Worm (Caenorhabditis elegans) whole organism, L3 larva: ENCODE results near the gene F38B7.11.

ENCODE experiments used
- ceh-28 ChIP-seq: fragments of 150-350 bp; optimal IDR thresholded peaks from 2 replicates; lab custom pipeline; 2014; ENCODE audit warnings: missing biosample characterization, missing genetic modification reagents, missing genetic modification characterization
- ceh-9 ChIP-seq: sonication (generic microtip); optimal IDR thresholded peaks from 2 replicates; lab custom pipeline; 2018; ENCODE audit warnings: missing biosample characterization, missing genetic modification characterization
- daf-12 ChIP-seq: fragments of 150-350 bp; optimal IDR thresholded peaks from 2 replicates; lab custom pipeline; 2014; ENCODE audit warnings: missing biosample characterization, missing genetic modification reagents, missing genetic modification characterization
- egl-5 ChIP-seq: fragments of 150-350 bp; optimal IDR thresholded peaks from 2 replicates; lab custom pipeline; 2017; ENCODE audit warnings: missing biosample characterization, missing genetic modification reagents, missing genetic modification characterization, inconsistent platforms
- elt-2 ChIP-seq: sonication (generic microtip); optimal IDR thresholded peaks from 2 replicates; lab custom pipeline; 2016; ENCODE audit warnings: missing genetic modification reagents, mild to moderate bottlenecking, missing genetic modification characterization, missing compliant biosample characterization
- elt-3 ChIP-seq, 3 experiments: fragments of 150-350 bp in 1 of 3; sonication (generic microtip) in 2 of 3; optimal IDR thresholded peaks; 2 replicates in 2 of 3; 4 replicates in 1 of 3; lab custom pipeline; 2014 to 2017; ENCODE audit warnings: missing biosample characterization in 3 of 3, missing genetic modification characterization in 3 of 3
- fkh-10 ChIP-seq: sonication (generic microtip); optimal IDR thresholded peaks from 2 replicates; lab custom pipeline; 2017; ENCODE audit warnings: missing biosample characterization, missing genetic modification reagents, missing genetic modification characterization
- fkh-2 ChIP-seq: fragments of 150-350 bp; optimal IDR thresholded peaks from 2 replicates; lab custom pipeline; 2014; ENCODE audit warnings: missing biosample characterization, missing genetic modification reagents, missing genetic modification characterization
- fos-1 ChIP-seq: fragments of 150-350 bp; optimal IDR thresholded peaks from 2 replicates; lab custom pipeline; 2014; ENCODE audit warnings: missing biosample characterization, missing genetic modification characterization
- hmg-11 ChIP-seq: sonication (generic microtip); optimal IDR thresholded peaks from 2 replicates; lab custom pipeline; 2016; ENCODE audit warnings: missing genetic modification characterization, missing compliant biosample characterization
- jun-1 ChIP-seq: fragments of 150-350 bp; optimal IDR thresholded peaks from 2 replicates; lab custom pipeline; 2014; ENCODE audit warnings: missing biosample characterization, missing genetic modification reagents, missing genetic modification characterization
- lin-15B ChIP-seq: fragments of 150-350 bp; optimal IDR thresholded peaks from 2 replicates; lab custom pipeline; 2014; ENCODE audit warnings: missing biosample characterization, missing genetic modification characterization
- lin-39 ChIP-seq: fragments of 150-350 bp; optimal IDR thresholded peaks from 2 replicates; lab custom pipeline; 2018; ENCODE audit warnings: missing biosample characterization, missing genetic modification reagents, missing genetic modification characterization
- lsy-12 ChIP-seq: sonication (generic microtip); optimal IDR thresholded peaks from 2 replicates; lab custom pipeline; 2016; ENCODE audit warnings: mild to moderate bottlenecking, missing genetic modification characterization, missing compliant biosample characterization
- mdl-1 ChIP-seq: fragments of 150-350 bp; optimal IDR thresholded peaks from 2 replicates; lab custom pipeline; 2014; ENCODE audit warnings: missing biosample characterization, missing genetic modification characterization
- nfya-1 ChIP-seq: sonication (generic microtip); optimal IDR thresholded peaks from 2 replicates; lab custom pipeline; 2017; ENCODE audit warnings: missing genetic modification characterization, mild to moderate bottlenecking, missing compliant biosample characterization, antibody characterized with exemption, moderate library complexity; ENCODE audit not compliant: insufficient read depth
- nhr-12 ChIP-seq: fragments of 150-350 bp; optimal IDR thresholded peaks from 2 replicates; lab custom pipeline; 2014; ENCODE audit warnings: missing biosample characterization, missing genetic modification characterization
- nhr-23 ChIP-seq: fragments of 150-350 bp; optimal IDR thresholded peaks from 2 replicates; lab custom pipeline; 2014; ENCODE audit warnings: missing biosample characterization, missing genetic modification reagents, missing genetic modification characterization
- nhr-28 ChIP-seq: fragments of 150-350 bp; optimal IDR thresholded peaks from 2 replicates; lab custom pipeline; 2014; ENCODE audit warnings: missing biosample characterization, missing genetic modification characterization
- nhr-43 ChIP-seq: sonication (generic microtip); optimal IDR thresholded peaks from 2 replicates; lab custom pipeline; 2016; ENCODE audit warnings: mild to moderate bottlenecking, missing genetic modification characterization, missing compliant biosample characterization; ENCODE audit not compliant: poor library complexity, severe bottlenecking
- nhr-67 ChIP-seq: fragments of 150-350 bp; optimal IDR thresholded peaks from 2 replicates; lab custom pipeline; 2014; ENCODE audit warnings: missing biosample characterization, missing genetic modification characterization
- nhr-77 ChIP-seq: fragments of 150-350 bp; optimal IDR thresholded peaks from 2 replicates; lab custom pipeline; 2014; ENCODE audit warnings: missing biosample characterization, missing genetic modification characterization
- pha-4 ChIP-seq: fragments of 150-350 bp; optimal IDR thresholded peaks from 2 replicates; lab custom pipeline; 2014; ENCODE audit warnings: missing biosample characterization, missing genetic modification reagents, missing genetic modification characterization
- pqm-1 ChIP-seq: fragments of 150-350 bp; optimal IDR thresholded peaks from 2 replicates; lab custom pipeline; 2017; ENCODE audit warnings: missing biosample characterization, missing genetic modification characterization, inconsistent platforms
- sea-2 ChIP-seq: fragments of 150-350 bp; sonication (generic microtip); optimal IDR thresholded peaks from 4 replicates; lab custom pipeline; 2014; ENCODE audit warnings: missing biosample characterization, missing genetic modification reagents, missing genetic modification characterization
- snpc-4 ChIP-seq: fragments of 150-350 bp; optimal IDR thresholded peaks from 2 replicates; lab custom pipeline; 2014; ENCODE audit warnings: missing biosample characterization, missing genetic modification characterization
- unc-39 ChIP-seq: sonication (generic microtip); optimal IDR thresholded peaks from 4 replicates; lab custom pipeline; 2017; ENCODE audit warnings: missing biosample characterization, missing genetic modification characterization
- unc-62 ChIP-seq: fragments of 150-350 bp; sonication (generic microtip); optimal IDR thresholded peaks from 4 replicates; lab custom pipeline; 2014; ENCODE audit warnings: missing biosample characterization, missing genetic modification reagents, missing genetic modification characterization
- zag-1 ChIP-seq: fragments of 150-350 bp; optimal IDR thresholded peaks from 2 replicates; lab custom pipeline; 2014; ENCODE audit warnings: missing biosample characterization, missing genetic modification characterization
- ztf-4 ChIP-seq: fragments of 150-350 bp; optimal IDR thresholded peaks from 2 replicates; lab custom pipeline; 2014; ENCODE audit warnings: missing biosample characterization, missing genetic modification characterization

F38B7.11 gene

DNA sequence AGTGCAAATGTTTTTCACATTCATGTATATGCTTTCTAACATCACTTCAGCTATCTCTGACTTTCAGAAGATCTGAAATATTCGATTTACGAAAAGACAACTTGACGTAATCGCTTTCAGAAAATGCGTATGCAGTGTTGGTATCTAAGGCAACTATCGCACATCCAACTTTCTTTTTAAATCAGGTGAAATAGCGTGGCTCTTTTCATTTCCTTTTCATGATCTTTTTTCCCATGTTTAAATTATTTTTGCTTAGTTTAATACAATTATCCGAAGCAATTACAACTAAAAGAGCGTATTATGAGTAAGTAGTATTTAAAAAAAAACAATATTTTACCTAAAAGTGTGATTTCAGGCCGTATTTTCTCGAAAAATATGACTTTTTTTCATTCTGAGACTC lies at the start of gene F38B7.11:
Gene F38B7.11, plus strand, starts transcription at position 301 of the 400 bp plus-strand sequence.
- TF ChIP-seq ceh-28 (tag; lab: Kevin White, UChicago): no peak
- TF ChIP-seq mdl-1 (tag; lab: Kevin White, UChicago): no peak
- no peak for TF ChIP-seq egl-5 (tag; lab: Kevin White, UChicago)
- no peak for TF ChIP-seq nhr-23
- TF ChIP-seq elt-2 (tag; lab: Kevin White, UChicago): no peak
- no peak for TF ChIP-seq fos-1 (tag; lab: Kevin White, UChicago)
- no peak for TF ChIP-seq lsy-12 (tag; lab: Kevin White, UChicago)
- TF ChIP-seq lin-39 (tag; lab: Kevin White, UChicago): no peak
- TF ChIP-seq elt-3 (tag; optimal IDR thresholded peaks at IDR 0.05; lab: Kevin White, UChicago): no peak
- TF ChIP-seq nhr-67 (tag; lab: Kevin White, UChicago): no peak
- TF ChIP-seq ztf-4 (tag; lab: Kevin White, UChicago): no peak
- no peak for TF ChIP-seq pha-4 (tag; lab: Kevin White, UChicago)
- no peak for TF ChIP-seq nhr-12 (tag; lab: Kevin White, UChicago)
- TF ChIP-seq lin-15B: no peak
- no peak for TF ChIP-seq zag-1 (tag; lab: Kevin White, UChicago)

DNA sequence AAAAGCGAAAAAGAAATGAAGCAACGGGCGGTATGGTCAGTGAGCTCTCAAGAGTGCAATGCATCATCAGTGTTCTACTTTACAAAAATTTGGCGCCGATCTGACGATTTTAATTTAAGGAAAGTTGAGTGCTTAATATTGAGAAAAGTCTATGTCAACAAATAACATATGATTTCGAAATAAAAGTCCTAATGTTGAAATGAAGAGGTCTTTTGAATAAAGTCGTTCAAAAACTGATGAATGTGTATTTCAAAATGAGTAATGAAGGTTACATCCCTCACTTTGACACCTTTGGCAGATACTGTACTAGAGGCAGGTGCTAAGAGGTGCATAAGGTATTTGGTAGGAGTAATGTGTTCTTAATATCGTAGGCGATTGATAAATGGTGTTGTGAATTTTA lies 49.4 kb upstream of the F38B7.11 start:
- TF ChIP-seq nhr-23: no peak
- TF ChIP-seq ceh-9 (tag; lab: Kevin White, UChicago): no peak
- no peak for TF ChIP-seq jun-1 (tag; lab: Kevin White, UChicago)
- TF ChIP-seq nfya-1 (tag; lab: Kevin White, UChicago): no peak
- TF ChIP-seq ztf-4 (tag; lab: Kevin White, UChicago): no peak
- no peak for TF ChIP-seq nhr-43 (tag; lab: Kevin White, UChicago)
- TF ChIP-seq fos-1 (tag; lab: Kevin White, UChicago): no peak
- TF ChIP-seq mdl-1 (tag; lab: Kevin White, UChicago): no peak
- TF ChIP-seq lin-15B: no peak
- TF ChIP-seq unc-62 (GFP tag; lab: Kevin White, UChicago): no peak
- no peak for TF ChIP-seq nhr-28
- TF ChIP-seq lin-39 (tag; lab: Kevin White, UChicago): no peak
- TF ChIP-seq fkh-2 (tag; lab: Kevin White, UChicago): no peak
- TF ChIP-seq sea-2 (GFP tag; lab: Kevin White, UChicago): no peak
- no peak for TF ChIP-seq elt-2 (tag; lab: Kevin White, UChicago)
- no peak for TF ChIP-seq snpc-4
- no peak for TF ChIP-seq daf-12 (tag; lab: Kevin White, UChicago)
- no peak for TF ChIP-seq unc-39 (tag; lab: Kevin White, UChicago)
- TF ChIP-seq egl-5 (tag; lab: Kevin White, UChicago): no peak

DNA sequence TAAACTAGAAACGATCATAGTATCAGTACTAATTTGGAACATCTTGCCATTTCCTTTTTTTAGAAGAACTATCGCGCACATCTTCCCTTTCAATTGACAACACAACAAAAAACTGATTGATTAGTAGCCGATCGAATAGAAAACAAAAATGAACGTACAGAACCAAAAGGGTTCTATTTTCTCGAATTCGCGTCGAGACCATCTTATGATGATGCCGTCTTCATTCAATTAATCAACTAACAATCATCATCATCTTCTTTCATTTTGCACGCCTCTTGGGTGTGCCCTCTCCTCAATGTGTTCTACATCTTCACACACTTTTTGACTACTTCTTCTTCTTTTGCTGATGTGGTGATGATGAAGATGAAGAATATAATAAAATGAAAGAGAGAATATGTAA lies 47.1 kb upstream of the F38B7.11 start:
- TF ChIP-seq pqm-1 (tag; lab: Kevin White, UChicago) (no peak), nhr-28 (no peak), ceh-9 (tag; lab: Kevin White, UChicago) (no peak), nhr-77 (tag; lab: Kevin White, UChicago) (no peak), elt-3 (tag; optimal IDR thresholded peaks at IDR 0.05; lab: Kevin White, UChicago) (no peak)
- TF ChIP-seq, all 47 proteins: peak for 0

DNA sequence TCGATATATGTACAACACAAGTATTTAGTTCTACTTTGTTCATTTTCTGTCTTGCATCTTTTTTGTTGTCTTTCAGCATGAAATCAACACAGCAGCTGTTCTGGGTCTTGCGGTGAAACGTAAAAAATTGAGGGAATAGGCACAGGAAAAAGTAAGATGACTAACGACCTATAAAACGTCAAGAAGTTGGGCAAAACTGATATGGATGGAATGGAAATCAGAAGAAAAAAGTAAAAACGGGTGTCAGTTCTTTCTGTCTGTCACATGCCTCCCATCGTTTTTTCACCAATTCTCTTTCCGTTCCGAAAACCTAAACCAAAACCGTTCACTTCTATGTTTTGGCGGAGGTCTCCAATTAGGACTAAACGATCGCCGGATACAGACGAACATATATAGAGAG lies 45.9 kb upstream of the F38B7.11 start:
- no peak for TF ChIP-seq hmg-11 (tag; lab: Kevin White, UChicago)
- TF ChIP-seq elt-2 (tag; lab: Kevin White, UChicago): peak; percentile 25
- TF ChIP-seq nhr-28: no peak

DNA sequence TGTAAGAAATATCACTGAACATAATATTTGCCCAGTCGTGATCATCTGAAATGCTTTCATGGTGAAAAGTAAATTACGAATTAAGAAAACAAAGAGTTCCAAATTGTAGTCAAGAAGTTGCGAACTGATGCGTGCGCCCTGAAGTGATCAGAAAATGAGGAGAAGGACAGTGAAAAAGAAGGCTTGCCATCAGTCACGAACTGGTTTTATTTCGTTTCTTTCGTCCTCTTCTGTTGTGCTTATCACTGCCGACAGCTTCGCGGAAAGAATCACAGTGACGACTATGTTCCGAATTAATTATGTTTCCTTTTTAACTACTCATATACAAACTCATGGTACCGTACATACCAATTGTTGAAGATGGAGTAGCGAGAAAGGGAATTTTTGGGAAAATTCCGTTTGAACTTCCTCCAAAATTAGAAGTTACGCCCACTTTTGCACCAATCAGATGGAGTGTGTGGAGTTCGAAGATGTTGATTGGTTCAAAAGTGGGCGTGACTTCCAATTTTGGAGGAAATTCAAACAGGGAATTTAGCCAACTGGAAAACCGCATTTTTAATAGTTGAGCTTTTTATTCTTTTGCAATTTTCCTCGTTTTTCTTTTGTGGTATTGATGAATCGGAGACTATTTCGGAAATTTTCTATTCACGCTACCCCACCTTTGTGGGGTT lies 43.7 kb upstream of the F38B7.11 start, which contains the start of gene C55A6.12:
Gene C55A6.12, minus strand, starts transcription at position 51 of the 671 bp plus-strand sequence.
- no peak for TF ChIP-seq fkh-10 (GFP tag; lab: Kevin White, UChicago)
- no peak for TF ChIP-seq jun-1 (tag; lab: Kevin White, UChicago)
- TF ChIP-seq nhr-43 (tag; lab: Kevin White, UChicago): peak; percentile 24
- TF ChIP-seq hmg-11 (tag; lab: Kevin White, UChicago): no peak
- TF ChIP-seq nfya-1 (tag; lab: Kevin White, UChicago): peak; percentile 100
- TF ChIP-seq lin-15B: peak; percentile 27
